Fruit fly (Drosophila melanogaster): ENCODE results near the gene CD98hc.

Gene CD98hc

DNA sequence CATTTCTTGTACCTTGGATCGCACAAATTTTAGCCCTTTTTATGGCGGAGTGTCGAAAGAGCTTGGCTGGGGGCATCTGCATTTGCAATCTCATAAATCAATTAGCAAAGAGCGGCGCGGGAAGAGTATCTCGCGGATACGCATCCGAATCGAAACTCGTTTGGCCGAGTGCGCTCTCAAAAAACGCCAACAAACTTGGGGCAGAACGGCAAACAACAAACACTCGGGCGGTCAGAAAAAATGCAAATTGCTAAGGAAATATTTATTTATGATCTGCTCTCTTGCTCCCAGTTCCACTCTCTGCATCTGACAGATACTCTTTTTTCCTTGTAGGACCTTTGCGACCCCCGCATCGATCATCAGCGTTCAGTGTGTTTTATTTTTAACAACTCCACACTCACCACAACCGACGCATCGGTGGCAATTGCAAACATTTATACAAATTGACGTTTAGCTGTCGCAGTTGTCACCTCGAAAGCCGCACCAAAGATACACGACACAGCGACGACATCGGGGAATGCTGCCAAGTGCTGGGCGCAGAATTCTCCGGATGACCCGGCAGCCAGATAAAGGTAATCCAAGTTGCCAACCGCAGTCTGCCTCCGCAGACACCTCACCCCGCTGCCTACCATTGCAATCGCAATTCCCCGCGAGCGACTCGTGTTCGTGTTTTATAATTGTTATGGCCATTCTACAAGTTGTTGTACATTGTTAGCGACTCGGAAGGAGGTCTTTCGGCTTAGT, 9.1 kb downstream of the CD98hc start:
- TF ChIP-seq Myc (optimal IDR thresholded peaks at IDR 0.05) (no peak), Sin3A (optimal IDR thresholded peaks at IDR 0.05) (no peak), psq (optimal IDR thresholded peaks at IDR 0.05) (no peak), insv (optimal IDR thresholded peaks at IDR 0.05) (no peak)

DNA sequence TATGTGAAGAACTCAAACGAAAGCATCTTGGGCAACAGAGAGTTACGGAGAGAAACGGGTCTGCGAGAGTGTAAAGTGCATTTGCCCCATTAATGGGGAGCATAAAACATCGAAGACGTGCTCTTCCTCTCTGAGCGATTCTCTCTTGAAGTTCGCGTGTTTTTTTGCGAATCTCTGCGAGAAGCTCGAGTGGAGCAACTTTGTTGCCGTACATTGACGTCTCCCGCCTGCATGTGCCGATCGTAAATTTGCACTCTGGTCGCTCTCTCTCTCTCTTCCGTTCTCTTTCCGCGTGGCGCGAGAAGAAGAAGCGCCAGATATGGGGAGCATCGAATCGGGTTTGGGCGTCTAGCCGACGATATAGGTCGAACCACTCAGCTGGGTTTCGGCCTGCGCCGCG, 10.4 kb downstream of the CD98hc start:
- TF ChIP-seq h (optimal IDR thresholded peaks at IDR 0.05), result no peak
- no peak for TF ChIP-seq Sin3A (optimal IDR thresholded peaks at IDR 0.05)

DNA sequence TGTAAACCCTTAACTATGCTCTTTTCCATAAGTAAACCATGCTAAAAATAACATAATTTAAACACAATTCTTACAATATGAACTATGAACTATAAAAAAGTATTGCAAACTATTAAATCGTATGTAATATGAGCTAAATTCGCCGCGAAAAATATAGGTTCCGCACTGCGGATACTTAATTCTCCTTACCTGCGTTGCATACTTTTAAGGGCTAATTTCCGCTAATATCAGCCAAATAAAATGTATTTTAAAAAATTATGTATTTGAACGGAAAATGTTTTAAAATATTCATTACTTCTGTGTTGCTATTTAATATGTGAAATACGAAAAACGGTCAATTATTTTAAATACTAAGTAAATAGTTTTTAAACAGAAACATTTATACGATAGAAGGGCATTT, 10.9 kb downstream of the CD98hc start, which contains the start of gene dsx:
TSS of gene dsx (minus strand) at position 62 of the 400 bp plus-strand sequence.
- TF ChIP-seq insv (optimal IDR thresholded peaks at IDR 0.05) (no peak), h (optimal IDR thresholded peaks at IDR 0.05) (no peak), ttk (optimal IDR thresholded peaks at IDR 0.05) (no peak), Sin3A (optimal IDR thresholded peaks at IDR 0.05) (no peak), Myc (optimal IDR thresholded peaks at IDR 0.05) (no peak), psq (optimal IDR thresholded peaks at IDR 0.05) (no peak)

DNA sequence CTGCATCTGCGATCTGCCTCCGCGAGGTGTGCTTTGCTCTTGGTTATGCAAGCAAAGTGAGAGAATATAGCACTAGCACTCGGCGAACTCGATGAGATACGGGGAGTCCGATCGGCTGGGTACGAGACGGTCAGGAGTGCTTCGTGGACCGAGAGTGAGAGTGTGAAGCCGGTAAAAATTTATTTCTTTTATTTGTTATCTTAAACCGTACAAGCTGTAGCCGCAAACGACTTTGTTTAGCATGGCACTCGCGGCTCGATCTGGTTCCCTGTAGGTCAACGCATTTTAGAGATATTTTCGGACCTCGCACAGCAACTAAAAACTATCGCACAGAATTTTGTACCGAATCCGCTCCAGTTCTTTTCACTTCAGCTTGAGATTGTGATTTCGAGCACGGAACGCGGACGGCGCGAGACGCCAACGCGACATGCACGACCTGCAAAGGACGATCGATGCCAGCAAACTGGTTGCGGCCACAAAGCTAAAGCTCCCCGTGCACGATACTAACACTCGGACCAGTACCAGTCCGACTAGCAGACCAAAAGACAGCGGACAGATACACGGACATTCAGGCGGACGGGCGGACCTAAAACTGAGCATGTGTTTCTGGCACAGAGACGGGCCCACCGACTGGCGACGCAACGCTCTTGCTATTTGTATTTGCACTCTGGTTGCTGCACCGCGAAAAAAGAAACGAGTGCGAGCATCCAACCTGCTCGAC, 11.5 kb downstream of the CD98hc start:
- no peak for TF ChIP-seq psq (optimal IDR thresholded peaks at IDR 0.05)
- no peak for TF ChIP-seq h (optimal IDR thresholded peaks at IDR 0.05)
- TF ChIP-seq Myc (optimal IDR thresholded peaks at IDR 0.05), result no peak
- no peak for TF ChIP-seq insv (optimal IDR thresholded peaks at IDR 0.05)
- no peak for TF ChIP-seq Sin3A (optimal IDR thresholded peaks at IDR 0.05)
- TF ChIP-seq ttk (optimal IDR thresholded peaks at IDR 0.05), result no peak

DNA sequence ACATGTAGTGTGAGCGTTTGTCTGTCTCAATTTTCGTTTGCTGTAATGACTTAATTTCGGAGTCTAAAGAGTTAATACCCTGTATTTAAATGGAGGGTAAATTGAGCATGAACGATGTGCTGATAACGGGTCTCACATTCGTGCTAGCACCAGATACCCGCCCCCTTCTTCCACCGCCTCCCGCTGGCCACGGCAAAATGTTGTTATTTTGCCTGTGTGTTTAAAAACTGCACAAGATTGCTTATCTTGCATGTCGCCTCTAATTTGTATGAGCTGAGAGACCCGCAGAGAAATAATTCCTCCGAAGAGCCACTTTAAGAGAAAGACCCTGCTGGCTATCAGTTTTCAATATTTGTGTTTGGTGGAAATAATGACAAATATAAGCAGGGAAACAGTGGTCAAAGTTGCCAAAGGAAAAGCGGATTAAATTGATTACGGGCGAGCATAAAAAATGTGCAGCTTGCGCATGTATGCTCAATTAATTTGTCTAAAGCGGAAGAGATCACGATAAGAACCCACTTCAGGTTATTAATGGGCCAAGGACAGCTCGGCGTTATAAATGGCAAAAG, 13.4 kb downstream of the CD98hc start:
- TF ChIP-seq h (optimal IDR thresholded peaks at IDR 0.05) (no peak), Sin3A (optimal IDR thresholded peaks at IDR 0.05) (no peak), psq (optimal IDR thresholded peaks at IDR 0.05) (no peak), insv (optimal IDR thresholded peaks at IDR 0.05) (no peak), Myc (optimal IDR thresholded peaks at IDR 0.05) (no peak), ttk (optimal IDR thresholded peaks at IDR 0.05) (no peak)

DNA sequence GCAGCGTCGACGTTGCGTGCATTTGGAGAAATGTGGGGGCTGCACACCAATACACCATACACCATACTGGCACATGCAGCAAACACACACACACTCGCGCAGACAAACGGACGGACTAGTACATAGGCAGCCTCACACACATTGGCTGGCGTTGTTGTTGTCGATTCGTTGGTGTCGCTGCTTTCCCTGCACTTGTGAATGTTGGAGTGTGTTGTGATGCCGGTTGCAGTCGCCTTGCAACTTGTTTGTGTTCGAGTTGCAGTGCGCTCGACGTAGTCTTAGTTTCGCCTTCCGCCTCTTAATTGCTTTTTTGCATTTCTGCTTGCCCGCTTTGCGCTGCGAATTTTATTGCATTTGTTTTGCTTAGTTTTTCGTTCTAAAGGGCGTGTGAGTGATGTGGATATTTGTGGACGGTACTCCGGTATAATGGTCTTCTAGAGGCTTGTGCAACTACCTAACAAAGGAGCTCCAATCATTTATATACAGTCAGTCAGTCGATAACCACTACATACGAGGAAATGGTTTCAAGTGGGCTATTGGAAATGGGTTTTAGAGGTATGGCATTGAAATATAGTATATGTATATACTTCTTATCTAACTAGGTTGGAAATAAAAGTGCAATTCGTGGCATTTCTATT, 14.6 kb downstream of the CD98hc start:
- TF ChIP-seq ttk (optimal IDR thresholded peaks at IDR 0.05) (no peak), insv (optimal IDR thresholded peaks at IDR 0.05) (no peak), Sin3A (optimal IDR thresholded peaks at IDR 0.05) (no peak), h (optimal IDR thresholded peaks at IDR 0.05) (no peak), Myc (optimal IDR thresholded peaks at IDR 0.05) (no peak)

DNA sequence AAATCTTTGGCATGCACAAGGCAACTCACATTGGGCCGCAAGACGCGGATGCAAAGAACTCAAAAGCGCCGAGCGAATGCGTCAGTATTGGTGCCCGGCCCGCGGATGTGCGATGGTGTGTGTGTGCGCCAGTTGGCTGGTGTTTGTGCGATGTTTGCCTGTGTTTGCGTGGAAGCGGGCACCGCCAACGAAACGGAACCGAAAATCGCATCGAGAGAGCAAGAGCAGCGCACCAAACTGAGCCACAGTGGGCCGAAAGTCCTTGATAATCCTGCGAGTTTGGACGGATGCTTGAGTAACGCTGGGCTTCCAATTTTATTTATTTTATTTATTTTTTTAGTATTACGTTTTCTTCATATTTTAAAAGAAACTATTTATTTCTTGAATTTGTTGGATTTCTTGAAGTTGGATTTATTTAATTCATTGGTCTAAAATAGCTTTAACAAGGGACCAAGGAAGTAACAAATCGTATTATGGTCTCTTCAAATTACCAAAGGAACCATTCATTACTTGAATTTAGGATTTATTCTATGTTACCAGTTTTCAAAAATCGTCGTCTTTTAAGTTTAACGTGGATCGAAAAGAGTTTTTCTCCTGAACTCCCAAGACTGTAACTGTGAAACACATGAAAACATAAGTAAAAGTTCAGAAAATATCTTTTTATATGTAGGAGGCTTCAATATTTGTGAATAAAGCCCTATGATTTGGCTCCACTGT, 15.3 kb downstream of the CD98hc start:
- no peak for TF ChIP-seq Myc (optimal IDR thresholded peaks at IDR 0.05)
- TF ChIP-seq ttk (optimal IDR thresholded peaks at IDR 0.05), result no peak
- TF ChIP-seq psq (optimal IDR thresholded peaks at IDR 0.05), result no peak
- no peak for TF ChIP-seq insv (optimal IDR thresholded peaks at IDR 0.05)
- no peak for TF ChIP-seq Sin3A (optimal IDR thresholded peaks at IDR 0.05)
- no peak for TF ChIP-seq h (optimal IDR thresholded peaks at IDR 0.05)

DNA sequence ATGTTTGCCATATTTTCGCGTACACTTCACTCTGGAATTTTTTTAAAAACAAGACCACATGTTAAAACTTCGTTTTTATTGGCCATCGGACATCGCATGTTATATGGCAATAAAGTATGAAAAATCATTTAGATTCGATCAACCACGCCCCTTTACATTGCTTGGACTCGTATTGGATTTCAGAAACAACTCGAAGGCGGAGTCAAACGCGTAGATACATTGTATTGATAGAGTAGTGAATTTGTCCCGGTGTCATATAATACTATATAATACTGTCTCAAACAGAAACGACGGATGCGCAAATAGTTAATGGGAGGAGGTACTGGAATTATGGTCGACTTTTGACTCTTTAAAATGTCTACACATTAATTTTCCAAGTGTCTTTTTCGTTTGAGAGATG, 16.9 kb downstream of the CD98hc start:
- no peak for TF ChIP-seq Myc (optimal IDR thresholded peaks at IDR 0.05)
- TF ChIP-seq psq (optimal IDR thresholded peaks at IDR 0.05), result no peak
- no peak for TF ChIP-seq ttk (optimal IDR thresholded peaks at IDR 0.05)
- no peak for TF ChIP-seq h (optimal IDR thresholded peaks at IDR 0.05)
- TF ChIP-seq Sin3A (optimal IDR thresholded peaks at IDR 0.05), result no peak
- no peak for TF ChIP-seq insv (optimal IDR thresholded peaks at IDR 0.05)

DNA sequence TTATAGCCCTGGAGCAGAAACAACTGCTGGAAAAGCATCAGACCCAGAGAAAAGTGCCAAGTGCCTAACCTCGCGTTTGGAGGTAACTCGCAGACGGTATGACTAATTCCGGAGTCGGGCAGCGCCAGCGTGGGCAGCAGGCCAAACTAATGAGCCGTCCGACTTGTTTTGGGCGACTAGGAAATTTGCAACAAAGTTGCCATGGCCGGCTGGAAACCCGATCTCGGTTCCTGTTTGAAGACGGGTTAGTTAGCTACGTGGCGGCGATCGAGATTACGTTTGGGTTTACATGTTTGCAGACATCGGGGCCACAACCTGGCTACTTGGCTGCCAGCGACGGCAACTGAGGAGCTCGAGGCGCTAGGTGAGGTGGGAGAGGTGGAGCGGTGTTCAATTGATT, 21.2 kb downstream of the CD98hc start:
- TF ChIP-seq h (optimal IDR thresholded peaks at IDR 0.05) (no peak), insv (optimal IDR thresholded peaks at IDR 0.05) (no peak), psq (optimal IDR thresholded peaks at IDR 0.05) (no peak), ttk (optimal IDR thresholded peaks at IDR 0.05) (no peak), Myc (optimal IDR thresholded peaks at IDR 0.05) (no peak), Sin3A (optimal IDR thresholded peaks at IDR 0.05) (no peak)

DNA sequence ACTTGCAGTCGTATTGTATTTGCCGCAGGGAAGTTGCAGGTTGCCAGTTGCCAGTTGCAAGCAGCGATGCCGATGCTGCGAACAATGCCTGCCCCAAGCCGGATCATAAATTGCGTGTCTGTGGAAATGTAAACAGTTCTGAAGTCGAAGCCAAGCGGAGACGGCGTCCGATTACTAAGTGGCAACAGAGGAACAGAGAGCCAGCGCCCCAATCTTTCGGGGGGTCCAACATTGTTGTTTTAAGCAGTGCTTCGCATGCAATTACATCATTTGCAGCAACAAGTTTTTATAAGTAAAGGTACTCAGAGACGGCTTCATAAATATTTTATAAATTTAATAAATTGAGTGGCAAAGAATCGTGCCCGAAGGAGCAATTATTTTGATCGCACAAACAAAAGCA, 23.8 kb downstream of the CD98hc start:
- TF ChIP-seq h (optimal IDR thresholded peaks at IDR 0.05), result no peak
- no peak for TF ChIP-seq Myc (optimal IDR thresholded peaks at IDR 0.05)

DNA sequence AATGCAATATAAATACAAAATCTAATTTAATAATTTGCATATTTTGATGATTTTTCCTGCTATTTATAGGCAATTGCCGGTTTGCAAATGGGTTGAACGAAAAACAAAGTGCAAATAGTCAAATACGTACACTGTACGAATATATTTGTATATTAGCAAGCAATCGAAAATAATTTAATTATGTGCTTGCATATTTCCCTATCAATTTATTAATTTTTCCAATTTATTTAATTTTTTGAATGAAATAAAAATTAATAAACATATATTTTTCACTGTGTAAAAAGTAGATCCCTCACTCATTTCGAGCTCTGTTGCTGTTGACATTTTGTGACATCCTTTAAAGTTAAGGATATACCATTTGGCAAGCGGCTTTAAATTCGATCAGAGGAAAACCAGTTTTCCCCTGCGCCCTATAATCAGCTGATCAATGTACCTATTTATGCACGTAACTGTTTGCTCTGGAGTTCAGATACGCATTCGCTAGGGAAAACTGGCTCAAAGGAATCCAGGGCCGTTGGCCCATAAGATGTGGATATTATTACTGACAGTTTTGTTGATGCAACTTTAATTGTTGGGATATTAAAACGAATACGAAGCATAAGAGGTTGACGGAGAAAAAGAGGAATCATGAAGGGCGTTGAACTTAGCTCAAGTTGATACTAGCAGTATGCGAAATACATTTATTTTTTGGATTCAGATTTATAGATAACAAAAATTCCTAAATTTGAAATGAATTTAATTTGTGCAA, 25.0 kb downstream of the CD98hc start:
- no peak for TF ChIP-seq h (optimal IDR thresholded peaks at IDR 0.05)
- TF ChIP-seq insv (optimal IDR thresholded peaks at IDR 0.05), result no peak
- TF ChIP-seq psq (optimal IDR thresholded peaks at IDR 0.05), result no peak
- no peak for TF ChIP-seq Sin3A (optimal IDR thresholded peaks at IDR 0.05)
- TF ChIP-seq ttk (optimal IDR thresholded peaks at IDR 0.05), result no peak
- no peak for TF ChIP-seq Myc (optimal IDR thresholded peaks at IDR 0.05)
